Fruit fly (Drosophila melanogaster) whole organism, embryonic: ENCODE data around the gene CatB.

Experiments used
- CG10543 ChIP-seq: fragments of 200-800 bp; sonication (Bioruptor generic); optimal IDR thresholded peaks from 3 replicates; lab custom pipeline; 2017; ENCODE audit warnings: missing biosample characterization, mild to moderate bottlenecking, missing genetic modification characterization, moderate library complexity
- CG11085 ChIP-seq: fragments of 200-800 bp; sonication (Bioruptor generic); IDR thresholded peaks from 2 replicates; pipeline ENCODE4 v1.3.6; 2022; ENCODE audit warnings: missing biosample characterization, missing genetic modification characterization
- CG11504 ChIP-seq: fragments of 200-800 bp; sonication (Bioruptor generic); optimal IDR thresholded peaks from 3 replicates; lab custom pipeline; 2019; ENCODE audit warnings: missing biosample characterization, mild to moderate bottlenecking, missing genetic modification characterization, moderate library complexity
- CG14014 ChIP-seq: fragments of 200-800 bp; sonication (Bioruptor generic); IDR thresholded peaks from 2 replicates; pipeline ENCODE4 v1.3.6; 2022; ENCODE audit warnings: missing biosample characterization, missing genetic modification characterization
- CG2116 ChIP-seq: fragments of 200-800 bp; sonication (Bioruptor generic); optimal IDR thresholded peaks from 3 replicates; lab custom pipeline; 2018; ENCODE audit warnings: missing biosample characterization, mild to moderate bottlenecking, missing genetic modification characterization
- CG34224 ChIP-seq: fragments of 200-800 bp; sonication (Bioruptor generic); IDR thresholded peaks from 3 replicates; pipeline ENCODE4 v1.3.6; 2022; ENCODE audit warnings: missing biosample characterization, missing genetic modification characterization; ENCODE audit not compliant: partially characterized antibody
- CG43689 ChIP-seq: fragments of 200-800 bp; sonication (Bioruptor generic); IDR thresholded peaks from 2 replicates; pipeline ENCODE4 v1.3.6; 2022; ENCODE audit warnings: missing biosample characterization, missing genetic modification characterization
- CG4617 ChIP-seq: fragments of 200-800 bp; sonication (Bioruptor generic); optimal IDR thresholded peaks from 3 replicates; lab custom pipeline; 2016; ENCODE audit warnings: missing biosample characterization, missing genetic modification characterization, borderline replicate concordance
- CG6654 ChIP-seq: fragments of 200-800 bp; sonication (Bioruptor generic); optimal IDR thresholded peaks from 2 replicates; lab custom pipeline; 2017; ENCODE audit warnings: missing biosample characterization, mild to moderate bottlenecking, missing genetic modification characterization
- CG7963 ChIP-seq: fragments of 200-800 bp; sonication (Bioruptor generic); IDR thresholded peaks from 3 replicates; pipeline ENCODE4 v1.3.6; 2022; ENCODE audit warnings: missing biosample characterization, missing genetic modification characterization; ENCODE audit not compliant: partially characterized antibody
- CG7987 ChIP-seq: fragments of 200-800 bp; sonication (Bioruptor generic); optimal IDR thresholded peaks from 2 replicates; lab custom pipeline; 2018; ENCODE audit warnings: missing biosample characterization, mild to moderate bottlenecking, missing genetic modification characterization, moderate library complexity
- CG8281 ChIP-seq: fragments of 200-800 bp; sonication (Bioruptor generic); optimal IDR thresholded peaks from 2 replicates; lab custom pipeline; 2018; ENCODE audit warnings: missing biosample characterization, mild to moderate bottlenecking, missing genetic modification characterization, moderate library complexity
- CG8944 ChIP-seq: fragments of 200-800 bp; sonication (Bioruptor generic); optimal IDR thresholded peaks from 3 replicates; lab custom pipeline; 2016; ENCODE audit warnings: missing biosample characterization, missing genetic modification characterization
- CG9727 ChIP-seq: fragments of 200-800 bp; sonication (Bioruptor generic); optimal IDR thresholded peaks from 3 replicates; lab custom pipeline; 2017; ENCODE audit warnings: missing biosample characterization, mild to moderate bottlenecking, missing genetic modification characterization
- CHES-1-like ChIP-seq: fragments of 200-800 bp; sonication (Bioruptor generic); optimal IDR thresholded peaks from 2 replicates; lab custom pipeline; 2016; ENCODE audit warnings: missing biosample characterization, missing genetic modification characterization
- CkIIα-i1 ChIP-seq: fragments of 200-800 bp; sonication (Bioruptor generic); IDR thresholded peaks from 2 replicates; pipeline ENCODE4 v1.3.6; 2022; ENCODE audit warnings: missing biosample characterization, missing genetic modification characterization
- Dbx ChIP-seq: fragments of 200-800 bp; sonication (Bioruptor generic); IDR thresholded peaks from 3 replicates; pipeline ENCODE4 v1.3.6; 2022; ENCODE audit warnings: missing biosample characterization, missing genetic modification characterization
- Deaf1 ChIP-seq: fragments of 200-800 bp; optimal IDR thresholded peaks from 3 replicates; lab custom pipeline; 2019; ENCODE audit warnings: missing biosample characterization, mild to moderate bottlenecking, missing genetic modification characterization, moderate library complexity
- Doc2 ChIP-seq: fragments of 200-800 bp; sonication (Bioruptor generic); IDR thresholded peaks from 2 replicates; pipeline ENCODE4 v1.3.6; 2022; ENCODE audit warnings: missing biosample characterization, missing genetic modification characterization
- Ets97D ChIP-seq: fragments of 200-800 bp; sonication (Bioruptor generic); optimal IDR thresholded peaks from 3 replicates; lab custom pipeline; 2016; ENCODE audit warnings: missing biosample characterization, missing genetic modification characterization
- Fer2 ChIP-seq: fragments of 200-800 bp; sonication (Bioruptor generic); optimal IDR thresholded peaks from 2 replicates; lab custom pipeline; 2018; ENCODE audit warnings: missing biosample characterization, mild to moderate bottlenecking, missing genetic modification characterization, moderate library complexity
- MBD-R2 ChIP-seq: fragments of 200-800 bp; sonication (Bioruptor generic); IDR thresholded peaks from 2 replicates; pipeline ENCODE4 v1.3.6; 2022; ENCODE audit warnings: missing biosample characterization, missing genetic modification characterization
- MESR4 ChIP-seq: fragments of 200-800 bp; sonication (Bioruptor generic); optimal IDR thresholded peaks from 2 replicates; lab custom pipeline; 2018; ENCODE audit warnings: missing biosample characterization, mild to moderate bottlenecking, missing genetic modification characterization, moderate library complexity
- Mad ChIP-seq: fragments of 200-800 bp; sonication (Bioruptor generic); optimal IDR thresholded peaks from 2 replicates; lab custom pipeline; 2016; ENCODE audit warnings: missing biosample characterization, missing genetic modification characterization
- Med ChIP-seq: fragments of 200-800 bp; sonication (Bioruptor generic); peaks from one replicate; lab custom pipeline; 2016; ENCODE audit warnings: missing biosample characterization, missing genetic modification characterization, mild to moderate bottlenecking, inconsistent platforms, moderate library complexity
- NFAT ChIP-seq: fragments of 200-800 bp; sonication (Bioruptor generic); IDR thresholded peaks from 2 replicates; pipeline ENCODE4 v1.3.6; 2022; ENCODE audit warnings: missing biosample characterization, missing genetic modification characterization
- Six4 ChIP-seq: fragments of 200-800 bp; sonication (Bioruptor generic); optimal IDR thresholded peaks from 2 replicates; lab custom pipeline; 2016; ENCODE audit warnings: missing biosample characterization, missing genetic modification characterization
- Spps ChIP-seq: fragments of 200-800 bp; sonication (Bioruptor generic); optimal IDR thresholded peaks from 2 replicates; lab custom pipeline; 2018; ENCODE audit warnings: missing biosample characterization, mild to moderate bottlenecking, missing genetic modification characterization
- Usf ChIP-seq: fragments of 200-800 bp; sonication (Bioruptor generic); optimal IDR thresholded peaks from 2 replicates; lab custom pipeline; 2017; ENCODE audit warnings: missing genotype, missing biosample characterization, missing genetic modification characterization
- YL-1 ChIP-seq: fragments of 200-800 bp; sonication (Bioruptor generic); optimal IDR thresholded peaks from 3 replicates; lab custom pipeline; 2017; ENCODE audit warnings: missing biosample characterization, mild to moderate bottlenecking, missing genetic modification characterization
- cad ChIP-seq: fragments of >200 bp; optimal IDR thresholded peaks from 2 replicates; lab custom pipeline; 2017; ENCODE audit warnings: missing biosample characterization, missing genetic modification characterization
- cas ChIP-seq: fragments of 200-800 bp; sonication (Bioruptor generic); IDR thresholded peaks from 2 replicates; pipeline ENCODE4 v1.3.6; 2022; ENCODE audit warnings: missing biosample characterization, missing genetic modification characterization
- cato ChIP-seq: fragments of 200-800 bp; sonication (Bioruptor generic); optimal IDR thresholded peaks from 2 replicates; lab custom pipeline; 2016; ENCODE audit warnings: missing biosample characterization, missing genetic modification characterization, borderline replicate concordance
- corto ChIP-seq: fragments of 200-800 bp; sonication (Bioruptor generic); optimal IDR thresholded peaks from 2 replicates; lab custom pipeline; 2016; ENCODE audit warnings: missing biosample characterization, mild to moderate bottlenecking, missing genetic modification characterization, moderate library complexity
- exex ChIP-seq: fragments of 200-800 bp; sonication (Bioruptor generic); optimal IDR thresholded peaks from 4 replicates; lab custom pipeline; 2018; ENCODE audit warnings: missing biosample characterization, mild to moderate bottlenecking, missing genetic modification characterization, moderate library complexity
- grn ChIP-seq: fragments of 200-800 bp; sonication (Bioruptor generic); optimal IDR thresholded peaks from 3 replicates; lab custom pipeline; 2017; ENCODE audit warnings: missing biosample characterization, missing genetic modification characterization
- gsb ChIP-seq: fragments of 200-800 bp; sonication (Bioruptor generic); IDR thresholded peaks from 2 replicates; pipeline ENCODE4 v1.3.6; 2022; ENCODE audit warnings: missing biosample characterization, missing genetic modification characterization
- mirr ChIP-seq: fragments of 200-800 bp; sonication (Bioruptor generic); optimal IDR thresholded peaks from 3 replicates; lab custom pipeline; 2018; ENCODE audit warnings: missing biosample characterization, mild to moderate bottlenecking, missing genetic modification characterization
- nau ChIP-seq: fragments of 200-800 bp; sonication (Bioruptor generic); optimal IDR thresholded peaks from 3 replicates; lab custom pipeline; 2017; ENCODE audit warnings: missing biosample characterization, mild to moderate bottlenecking, missing genetic modification characterization, missing genetic modification reagents
- pan ChIP-seq, 4 experiments: fragments of >200 bp in 3 of 4; fragments of 200-800 bp in 1 of 4; sonication (Bioruptor generic) in 1 of 4; optimal IDR thresholded peaks in 3 of 4; IDR thresholded peaks in 1 of 4; 2 replicates each; pipeline versions ENCODE4 v1.3.6 to Lab custom; 2017 to 2022; ENCODE audit warnings: missing biosample characterization in 2 of 4, missing genetic modification characterization in 2 of 4, mixed read lengths in 1 of 4
- peb ChIP-seq: fragments of 200-800 bp; sonication (Bioruptor generic); IDR thresholded peaks from 2 replicates; pipeline ENCODE4 v1.3.6; 2022; ENCODE audit warnings: missing biosample characterization, missing genetic modification characterization
- pita ChIP-seq: fragments of 200-800 bp; sonication (Bioruptor generic); optimal IDR thresholded peaks from 2 replicates; lab custom pipeline; 2017; ENCODE audit warnings: missing biosample characterization, mild to moderate bottlenecking, missing genetic modification characterization
- salm ChIP-seq: fragments of 200-800 bp; sonication (Bioruptor generic); optimal IDR thresholded peaks from 2 replicates; lab custom pipeline; 2018; ENCODE audit warnings: missing biosample characterization, mild to moderate bottlenecking, missing genetic modification characterization
- sd ChIP-seq: fragments of 200-800 bp; sonication (Bioruptor generic); optimal IDR thresholded peaks from 3 replicates; lab custom pipeline; 2018; ENCODE audit warnings: missing biosample characterization, mild to moderate bottlenecking, missing genetic modification characterization, moderate library complexity
- stc ChIP-seq: fragments of 200-800 bp; sonication (Bioruptor generic); IDR thresholded peaks from 2 replicates; pipeline ENCODE4 v1.3.6; 2022; ENCODE audit warnings: missing biosample characterization, missing genetic modification characterization
- sug ChIP-seq: fragments of 200-800 bp; optimal IDR thresholded peaks from 2 replicates; lab custom pipeline; 2019; ENCODE audit warnings: missing biosample characterization, mild to moderate bottlenecking, missing genetic modification characterization, moderate library complexity
- tin ChIP-seq: fragments of 200-800 bp; sonication (Bioruptor generic); optimal IDR thresholded peaks from 3 replicates; lab custom pipeline; 2016; ENCODE audit warnings: missing biosample characterization, missing genetic modification characterization
- toy ChIP-seq: fragments of 200-800 bp; sonication (Bioruptor generic); IDR thresholded peaks from 2 replicates; pipeline ENCODE4 v1.3.6; 2022; ENCODE audit warnings: missing biosample characterization, missing genetic modification characterization
- yki ChIP-seq: fragments of >200 bp; optimal IDR thresholded peaks from 3 replicates; lab custom pipeline; 2018

The CatB gene

DNA sequence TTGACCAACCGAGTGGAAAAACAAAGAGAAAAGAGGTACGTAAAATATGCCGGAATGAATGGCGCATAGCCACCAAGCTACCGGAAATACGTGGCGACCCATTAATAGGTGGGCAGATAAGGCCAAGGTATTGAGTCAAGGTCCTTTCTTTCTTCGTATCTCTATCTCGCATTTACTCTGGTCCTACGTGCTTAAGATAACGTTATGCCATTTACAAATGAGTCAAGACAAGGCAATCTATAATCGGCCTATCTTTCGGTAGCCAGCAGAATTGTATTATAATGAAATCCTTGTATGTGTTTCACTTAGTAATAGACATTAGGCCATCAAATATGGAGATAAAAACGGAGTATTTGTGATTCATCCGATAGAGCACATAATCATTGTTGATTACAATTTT, 11.0 kb downstream of the CatB start:
- TF ChIP-seq cato (GFP tag; lab: Kevin White, UChicago) = no peak
- peak; percentile 73 for TF ChIP-seq exex (tag; lab: Kevin White, UChicago)
- TF ChIP-seq mirr = peak; percentile 7
- TF ChIP-seq MBD-R2 (GFP tag; lab: Robert Waterston, UW) = no peak
- TF ChIP-seq corto (GFP tag; lab: Kevin White, UChicago) = no peak
- TF ChIP-seq gsb (GFP tag; lab: Robert Waterston, UW) = no peak
- peak; percentile 29 for TF ChIP-seq sd (tag; lab: Kevin White, UChicago)
- TF ChIP-seq cas (GFP tag; lab: Robert Waterston, UW) = no peak
- no peak for TF ChIP-seq CG8944 (GFP tag; lab: Kevin White, UChicago)
- peak; percentile 44 for TF ChIP-seq grn (GFP tag; lab: Kevin White, UChicago)
- no peak for TF ChIP-seq Ets97D (GFP tag; lab: Kevin White, UChicago)
- no peak for TF ChIP-seq toy (GFP tag; lab: Robert Waterston, UW)
- TF ChIP-seq Usf (GFP tag; lab: Kevin White, UChicago) = no peak
- TF ChIP-seq CG8281 (tag; lab: Kevin White, UChicago) = no peak
- TF ChIP-seq CHES-1-like = no peak
- TF ChIP-seq CG7987 (GFP tag; lab: Kevin White, UChicago) = no peak
- no peak for TF ChIP-seq Doc2 (GFP tag; lab: Robert Waterston, UW)
- TF ChIP-seq Med (GFP tag; lab: Kevin White, UChicago) = peak; percentile 5
- peak; percentile 21; the same call in 1 of the 2 replicates for TF ChIP-seq NFAT (GFP tag; lab: Robert Waterston, UW)
- TF ChIP-seq sug (tag; lab: Kevin White, UChicago) = peak; percentile 14
- no peak for TF ChIP-seq CG7963
- no peak for TF ChIP-seq YL-1 (GFP tag; lab: Kevin White, UChicago)

DNA sequence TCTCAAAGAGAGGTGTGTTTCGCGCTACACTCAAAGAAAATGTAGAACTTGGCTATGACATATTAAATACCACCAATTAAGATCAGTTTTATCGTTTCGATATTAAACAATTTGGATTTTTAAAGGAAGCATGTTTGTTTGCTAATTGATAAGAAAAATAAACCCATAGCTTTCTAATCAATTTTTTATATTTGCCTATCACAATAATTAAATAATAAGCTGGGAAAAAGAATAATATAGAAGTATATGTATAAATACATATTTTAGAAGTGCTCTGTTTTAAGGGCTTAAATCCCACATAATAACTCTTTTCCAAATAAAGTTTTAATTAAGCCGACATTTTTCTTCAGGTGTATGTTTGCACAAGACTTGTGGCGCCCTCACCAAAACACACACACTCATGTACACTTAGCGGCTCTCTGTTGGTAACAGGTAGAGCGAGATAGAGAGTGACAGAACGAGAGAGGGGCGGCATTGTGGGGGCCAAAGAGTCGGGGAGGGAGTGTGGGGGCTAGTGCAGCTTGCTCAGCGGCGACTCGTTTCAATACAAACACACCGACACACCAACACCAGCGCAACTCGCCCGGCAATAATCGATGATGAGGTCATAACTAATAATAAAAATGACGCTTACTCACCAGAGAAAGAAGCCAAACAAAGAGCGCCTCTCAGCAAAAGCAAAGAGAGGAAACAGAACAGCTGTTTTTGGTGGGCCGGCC, 12.4 kb downstream of the CatB start:
- peak; percentile 95 for TF ChIP-seq CG11504 (tag; lab: Kevin White, UChicago)
- peak; percentile 85 for TF ChIP-seq CG14014
- peak; percentile 66 for TF ChIP-seq CG6654
- peak; percentile 96 for TF ChIP-seq CG9727 (GFP tag; lab: Kevin White, UChicago)
- peak; percentile 80 for TF ChIP-seq stc (GFP tag; lab: Robert Waterston, UW)
- TF ChIP-seq Dbx (GFP tag; lab: Robert Waterston, UW) = peak; percentile 88
- TF ChIP-seq CG4617 (GFP tag; lab: Kevin White, UChicago) = peak; percentile 60
- TF ChIP-seq Six4 = peak; percentile 88
- TF ChIP-seq Deaf1 (tag; lab: Kevin White, UChicago) = peak; percentile 80
- TF ChIP-seq pan (optimal IDR thresholded peaks at IDR 0.05; lab: Kevin White, UChicago) = no peak
- peak in 1 of 2 experiments; percentile 59 for TF ChIP-seq pan (GFP tag; optimal IDR thresholded peaks at IDR 0.05 in 1 of 2, IDR thresholded peaks at IDR 0.05 in 1 of 2)
- peak; percentile 76 for TF ChIP-seq CG34224 (GFP tag; lab: Robert Waterston, UW)
- peak; percentile 89 for TF ChIP-seq CG10543 (GFP tag; lab: Kevin White, UChicago)
- peak; percentile 79 for TF ChIP-seq Mad (GFP tag; lab: Kevin White, UChicago)
- peak; percentile 76 for TF ChIP-seq CG2116 (GFP tag; lab: Kevin White, UChicago)
- no peak for TF ChIP-seq yki (lab: Kevin White, UChicago)
- TF ChIP-seq peb (GFP tag; lab: Robert Waterston, UW) = peak; percentile 32; the same call in 1 of the 2 replicates
- no peak for TF ChIP-seq CkIIα-i1 (GFP tag; lab: Robert Waterston, UW)
- TF ChIP-seq Spps (tag; lab: Kevin White, UChicago) = peak; percentile 66
- peak; percentile 57 for TF ChIP-seq Fer2 (tag; lab: Kevin White, UChicago)
- TF ChIP-seq cad (GFP tag; lab: Kevin White, UChicago) = no peak
- peak; percentile 86 for TF ChIP-seq tin
- peak; percentile 81 for TF ChIP-seq salm (tag; lab: Kevin White, UChicago)
- peak; percentile 89 for TF ChIP-seq nau (GFP tag; lab: Kevin White, UChicago)
- peak; percentile 38; the same call in 1 of the 2 replicates for TF ChIP-seq CG43689 (GFP tag; lab: Robert Waterston, UW)
- TF ChIP-seq MESR4 (GFP tag; lab: Kevin White, UChicago) = peak; percentile 6
- TF ChIP-seq pita = no peak
- TF ChIP-seq CG11085 (GFP tag; lab: Robert Waterston, UW) = peak; percentile 58; the same call in 1 of the 2 replicates
